Worm (Caenorhabditis elegans): ENCODE measurements around the gene div-1.

The div-1 gene

ce11 chrIII:10214540-10214979 is 33.8 kb downstream of the div-1 start:
- TF ChIP-seq ztf-29 (GFP tag; IDR thresholded peaks at IDR 0.05) (no peak), ztf-23 (GFP tag; IDR thresholded peaks at IDR 0.05) (no peak), flt-1 (GFP tag; IDR thresholded peaks at IDR 0.05) (no peak), klf-2 (GFP tag; conservative IDR thresholded peaks at IDR 0.05) (no peak), tab-1 (GFP tag; IDR thresholded peaks at IDR 0.05) (no peak), cog-1 (tag; optimal IDR thresholded peaks at IDR 0.05) (no peak)

DNA sequence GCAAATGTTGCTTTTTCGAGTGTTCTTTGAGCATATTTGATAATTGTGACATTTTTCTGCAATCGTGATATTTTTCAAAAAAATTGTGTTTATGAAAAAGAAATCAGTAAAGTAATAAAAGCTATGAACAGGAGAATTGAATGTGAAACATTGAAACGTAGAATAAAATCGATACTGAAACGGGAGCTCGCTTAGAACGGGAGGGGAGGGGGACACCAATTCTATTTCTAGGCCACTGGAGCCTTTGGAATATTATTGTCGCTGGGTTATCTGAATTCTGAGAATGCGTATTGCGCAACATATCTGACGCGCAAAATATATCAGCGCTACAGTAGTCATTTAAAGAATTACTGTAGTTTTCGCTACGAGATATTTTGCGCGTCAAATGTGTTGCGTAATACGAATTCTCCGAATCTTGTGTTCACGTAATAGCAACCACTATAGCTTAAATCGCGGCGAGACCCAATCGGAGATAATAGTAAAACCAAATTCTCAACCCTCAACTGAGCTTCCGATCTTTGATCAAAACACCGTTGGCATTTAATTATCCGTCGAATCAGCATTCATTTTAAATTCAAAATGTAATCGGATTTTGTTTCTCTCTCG is 36.4 kb downstream of the div-1 start, which contains the start of the genes blos-1 and best-18:
blos-1 (minus strand) TSS at position 58 of the 606 bp plus-strand sequence.
best-18 (plus strand) TSS at position 508 of the 606 bp plus-strand sequence.
- no peak for TF ChIP-seq med-1 (GFP tag; optimal IDR thresholded peaks at IDR 0.05; ENCODE audit: insufficient read depth)
- TF ChIP-seq T22C8.4 (GFP tag; IDR thresholded peaks at IDR 0.05): peak; percentile 51; the same call in 1 of the 2 replicates

- TF ChIP-seq flt-1 (GFP tag; IDR thresholded peaks at IDR 0.05): 0 out of 2 replicates have a peak, but pooled peaks have one; percentile 28
- no peak for TF ChIP-seq med-1 (GFP tag; optimal IDR thresholded peaks at IDR 0.05; ENCODE audit: insufficient read depth)
Measured at ce11 chrIII:10209703-10210102, 38.7 kb downstream of the div-1 start, which contains the start of gene T20G5.9. Gene T20G5.9 (plus strand): TSS chrIII:10209840.

DNA sequence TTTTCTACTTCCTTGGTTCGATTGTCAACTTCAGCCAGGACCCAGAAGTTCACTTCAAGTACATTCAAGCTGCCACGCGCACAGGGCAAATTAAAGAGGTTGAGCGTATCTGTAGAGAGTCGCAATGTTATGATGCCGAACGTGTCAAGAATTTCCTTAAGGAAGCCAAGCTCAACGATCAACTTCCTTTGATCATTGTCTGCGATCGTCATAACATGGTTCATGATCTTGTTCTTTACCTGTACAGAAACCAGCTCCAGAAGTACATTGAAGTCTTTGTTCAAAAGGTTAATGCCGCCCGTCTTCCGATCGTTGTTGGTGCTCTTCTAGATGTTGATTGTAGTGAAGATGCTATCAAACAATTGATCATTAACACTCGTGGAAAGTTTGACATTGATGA is 42.0 kb downstream of the div-1 start:
- TF ChIP-seq ztf-29 (GFP tag; IDR thresholded peaks at IDR 0.05) (no peak), T22C8.4 (GFP tag; IDR thresholded peaks at IDR 0.05) (no peak)

DNA sequence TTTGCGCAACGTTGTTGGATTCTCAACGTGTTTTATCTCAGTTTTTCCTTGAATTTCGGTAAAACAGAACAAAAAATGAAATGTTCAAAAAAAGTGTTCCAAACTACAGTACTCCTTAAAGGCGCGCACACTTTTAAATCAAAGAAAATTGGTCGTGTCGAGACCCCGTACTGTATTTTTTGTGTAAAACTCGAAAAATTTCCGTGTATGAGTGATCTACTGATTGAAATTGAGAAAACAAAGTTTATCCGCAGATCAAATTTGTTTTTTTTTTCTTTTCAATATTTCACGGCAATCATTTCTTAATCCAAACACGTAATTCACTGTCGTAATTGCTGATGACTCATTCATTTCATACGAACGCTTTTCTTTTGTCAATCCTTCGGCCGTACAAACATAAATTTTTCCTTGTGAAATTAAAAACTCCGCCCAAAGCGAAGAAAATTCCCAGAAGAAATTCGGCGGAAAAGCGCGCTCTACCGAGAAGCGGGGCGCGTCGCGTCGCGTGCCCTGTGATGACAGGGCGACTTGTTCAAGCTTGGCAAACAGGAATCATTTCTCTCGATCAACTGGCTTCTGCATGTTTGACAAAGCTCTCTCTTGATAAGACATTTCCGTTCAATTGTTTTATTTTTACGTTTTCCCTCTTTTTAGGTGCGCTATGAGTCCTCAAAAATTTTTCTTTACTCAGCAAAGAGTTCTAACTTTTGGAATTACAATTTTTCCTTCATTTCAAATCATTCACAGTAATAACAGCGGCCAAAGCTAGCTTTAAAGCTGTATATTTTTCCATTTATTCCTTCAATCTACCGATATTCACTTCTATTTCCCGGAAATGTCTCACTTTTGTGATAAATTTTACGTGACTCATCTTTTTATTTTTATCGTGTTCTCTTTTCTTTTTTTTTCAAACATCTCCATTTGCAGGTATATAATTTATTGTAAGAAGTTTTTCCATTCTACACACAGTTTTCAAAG is 45.2 kb downstream of the div-1 start, which contains the start of gene chc-1:
chc-1 (plus strand) TSS at position 928 of the 978 bp plus-strand sequence.
- TF ChIP-seq klf-2 (GFP tag; conservative IDR thresholded peaks at IDR 0.05) (no peak), flt-1 (GFP tag; IDR thresholded peaks at IDR 0.05) (no peak), T22C8.4 (GFP tag; IDR thresholded peaks at IDR 0.05) (no peak), ref-1 (GFP tag; conservative IDR thresholded peaks at IDR 0.05) (no peak), cog-1 (tag; optimal IDR thresholded peaks at IDR 0.05) (no peak), tab-1 (GFP tag; IDR thresholded peaks at IDR 0.05) (no peak), ztf-29 (GFP tag; IDR thresholded peaks at IDR 0.05) (no peak), ztf-23 (GFP tag; IDR thresholded peaks at IDR 0.05) (no peak), med-1 (GFP tag; optimal IDR thresholded peaks at IDR 0.05; ENCODE audit: insufficient read depth) (no peak)

DNA sequence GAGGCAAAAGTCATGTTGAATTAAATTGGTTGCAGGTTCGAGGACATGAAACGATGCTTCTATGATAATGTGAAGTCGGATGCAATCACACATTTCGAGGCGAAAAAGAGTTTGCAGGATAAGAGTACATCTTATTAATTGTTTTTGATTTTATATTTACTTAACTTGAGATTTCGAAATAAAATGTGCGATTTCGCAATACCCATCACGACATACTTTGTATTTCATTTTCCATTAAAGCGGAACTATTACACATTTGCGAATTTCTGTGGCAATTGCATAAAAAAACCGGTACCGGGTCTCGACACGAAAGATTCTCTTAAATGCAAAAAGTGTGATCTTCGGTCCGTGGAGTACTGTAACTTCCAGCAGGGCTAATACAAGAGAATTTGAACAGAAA is 46.0 kb downstream of the div-1 start:
- TF ChIP-seq flt-1 (GFP tag; IDR thresholded peaks at IDR 0.05): no peak
- TF ChIP-seq cog-1 (tag; optimal IDR thresholded peaks at IDR 0.05): no peak
- no peak for TF ChIP-seq ztf-23 (GFP tag; IDR thresholded peaks at IDR 0.05)
- no peak for TF ChIP-seq med-1 (GFP tag; optimal IDR thresholded peaks at IDR 0.05; ENCODE audit: insufficient read depth)
- TF ChIP-seq ztf-29 (GFP tag; IDR thresholded peaks at IDR 0.05): no peak
- no peak for TF ChIP-seq klf-2 (GFP tag; conservative IDR thresholded peaks at IDR 0.05)
- no peak for TF ChIP-seq ref-1 (GFP tag; conservative IDR thresholded peaks at IDR 0.05)
- TF ChIP-seq tab-1 (GFP tag; IDR thresholded peaks at IDR 0.05): no peak
- TF ChIP-seq T22C8.4 (GFP tag; IDR thresholded peaks at IDR 0.05): no peak

- no peak for TF ChIP-seq flt-1 (GFP tag; IDR thresholded peaks at IDR 0.05)
- no peak for TF ChIP-seq ztf-23 (GFP tag; IDR thresholded peaks at IDR 0.05)
- no peak for TF ChIP-seq tab-1 (GFP tag; IDR thresholded peaks at IDR 0.05)
Measured at ce11 chrIII:10201235-10201634, 47.1 kb downstream of the div-1 start, which contains the start of the genes T20G5.13 and T20G5.12. Gene T20G5.13 (minus strand): TSS chrIII:10201335. Gene T20G5.12 (plus strand): TSS chrIII:10201604.

- TF ChIP-seq klf-2 (GFP tag; conservative IDR thresholded peaks at IDR 0.05) (no peak), cog-1 (tag; optimal IDR thresholded peaks at IDR 0.05) (no peak), T22C8.4 (GFP tag; IDR thresholded peaks at IDR 0.05) (no peak), ref-1 (GFP tag; conservative IDR thresholded peaks at IDR 0.05) (no peak), ztf-23 (GFP tag; IDR thresholded peaks at IDR 0.05) (no peak), tab-1 (GFP tag; IDR thresholded peaks at IDR 0.05) (no peak), ztf-29 (GFP tag; IDR thresholded peaks at IDR 0.05) (no peak), med-1 (GFP tag; optimal IDR thresholded peaks at IDR 0.05; ENCODE audit: insufficient read depth) (no peak), flt-1 (GFP tag; IDR thresholded peaks at IDR 0.05) (no peak)
Measured at ce11 chrIII:10199052-10199451, 49.3 kb downstream of the div-1 start, which contains the start of gene T20G5.8. Gene T20G5.8 (plus strand): TSS chrIII:10199352.

- no peak for TF ChIP-seq med-1 (GFP tag; optimal IDR thresholded peaks at IDR 0.05; ENCODE audit: insufficient read depth)
- TF ChIP-seq ref-1 (GFP tag; conservative IDR thresholded peaks at IDR 0.05): no peak
- no peak for TF ChIP-seq T22C8.4 (GFP tag; IDR thresholded peaks at IDR 0.05)
- TF ChIP-seq tab-1 (GFP tag; IDR thresholded peaks at IDR 0.05): no peak
- no peak for TF ChIP-seq flt-1 (GFP tag; IDR thresholded peaks at IDR 0.05)
- no peak for TF ChIP-seq ztf-29 (GFP tag; IDR thresholded peaks at IDR 0.05)
- no peak for TF ChIP-seq klf-2 (GFP tag; conservative IDR thresholded peaks at IDR 0.05)
- TF ChIP-seq cog-1 (tag; optimal IDR thresholded peaks at IDR 0.05): no peak
- TF ChIP-seq ztf-23 (GFP tag; IDR thresholded peaks at IDR 0.05): no peak
Measured at ce11 chrIII:10197416-10197815, 50.9 kb downstream of the div-1 start, which contains the start of gene dod-6. Gene dod-6 (plus strand): TSS chrIII:10197716.

DNA sequence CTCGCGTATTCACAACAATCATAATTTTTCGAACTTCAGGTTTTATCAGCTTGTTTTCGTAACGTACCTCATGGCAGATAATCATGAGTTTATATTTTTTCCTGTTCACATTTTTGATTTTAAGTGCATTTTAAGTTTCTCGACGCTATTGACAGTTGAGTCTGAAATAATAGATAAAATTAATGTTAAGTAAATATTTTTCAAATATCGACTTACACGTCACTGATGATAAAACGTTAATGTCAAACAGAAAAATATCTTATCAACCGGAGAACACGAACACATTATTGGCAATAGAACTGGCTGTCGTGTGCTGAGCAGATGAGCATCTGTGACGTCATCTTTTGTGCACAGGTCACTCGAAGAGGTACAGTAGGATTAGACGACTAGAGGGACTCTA is 51.6 kb downstream of the div-1 start:
- TF ChIP-seq med-1 (GFP tag; optimal IDR thresholded peaks at IDR 0.05; ENCODE audit: insufficient read depth) (no peak), tab-1 (GFP tag; IDR thresholded peaks at IDR 0.05) (no peak)

All from whole organism, midembryonic.